Worm (Caenorhabditis elegans): ENCODE results near the gene ddx-15.

DNA sequence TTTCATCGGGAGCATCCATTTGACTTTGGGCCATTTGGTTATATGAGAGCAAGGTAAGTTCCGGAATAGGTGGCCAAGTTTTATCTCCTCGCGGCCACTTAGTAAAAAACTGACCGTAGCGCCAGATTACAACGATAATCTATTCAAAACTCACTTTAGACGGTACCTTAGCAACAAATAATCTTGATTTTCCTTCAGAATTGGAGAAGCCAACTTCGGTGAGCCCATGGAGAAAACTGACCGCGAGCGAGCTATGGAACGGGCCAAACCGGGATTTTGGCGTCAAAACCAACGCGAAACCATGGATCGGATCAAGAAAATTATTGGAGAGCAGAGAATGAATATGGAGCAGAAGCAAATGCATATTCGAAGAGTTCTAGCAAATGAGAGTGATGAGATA, 5.8 kb downstream of the ddx-15 start:
- TF ChIP-seq mcd-1 (GFP tag; IDR thresholded peaks at IDR 0.05) (no peak), attf-3 (GFP tag; conservative IDR thresholded peaks at IDR 0.05) (no peak), ztf-18 (tag; optimal IDR thresholded peaks at IDR 0.05) (no peak), egrh-3 (GFP tag; IDR thresholded peaks at IDR 0.05) (no peak), ztf-28 (GFP tag; IDR thresholded peaks at IDR 0.05) (no peak), ama-1 (optimal IDR thresholded peaks at IDR 0.05) (no peak), ama-1 (GFP tag; optimal IDR thresholded peaks at IDR 0.05) (no peak)

Measured in whole organism, young adult.